Worm (Caenorhabditis elegans) whole organism, L3 larva: Measurements from ENCODE around the gene sft-4.

Experiments used
- egl-27 ChIP-seq: sonication (generic microtip); optimal IDR thresholded peaks from 4 replicates; lab custom pipeline; 2017; ENCODE audit warnings: missing biosample characterization, missing genetic modification reagents, missing genetic modification characterization
- nhr-12 ChIP-seq: fragments of 150-350 bp; optimal IDR thresholded peaks from 2 replicates; lab custom pipeline; 2014; ENCODE audit warnings: missing biosample characterization, missing genetic modification characterization
- nhr-77 ChIP-seq: fragments of 150-350 bp; optimal IDR thresholded peaks from 2 replicates; lab custom pipeline; 2014; ENCODE audit warnings: missing biosample characterization, missing genetic modification characterization

ce11 chrX:5799229-5799628 lies 18.7 kb upstream of the sft-4 start:
- no peak for TF ChIP-seq nhr-77 (tag; lab: Kevin White, UChicago)
- no peak for TF ChIP-seq egl-27 (tag; lab: Kevin White, UChicago)
- no peak for TF ChIP-seq nhr-12 (tag; lab: Kevin White, UChicago)
